Fruit fly (Drosophila melanogaster) whole organism, embryonic: ENCODE results near the gene CG31287.

Source experiments
- Antp ChIP-seq: fragments of 200-800 bp; sonication (Bioruptor generic); optimal IDR thresholded peaks from 3 replicates; lab custom pipeline; 2016; ENCODE audit warnings: missing biosample characterization, missing genetic modification characterization
- C15 ChIP-seq: fragments of 200-800 bp; sonication (Bioruptor generic); IDR thresholded peaks from 3 replicates; pipeline ENCODE4 v1.3.6; 2022; ENCODE audit warnings: missing biosample characterization, missing genetic modification characterization
- CG10321 ChIP-seq: fragments of 200-800 bp; sonication (Bioruptor generic); IDR thresholded peaks from 2 replicates; pipeline ENCODE4 v1.3.6; 2022; ENCODE audit warnings: missing biosample characterization, missing genetic modification characterization
- CG11456 ChIP-seq: fragments of 200-800 bp; sonication (Bioruptor generic); IDR thresholded peaks from 3 replicates; pipeline ENCODE4 v1.3.6; 2022; ENCODE audit warnings: missing biosample characterization, missing genetic modification characterization
- CG12659 ChIP-seq: fragments of 200-800 bp; sonication (Bioruptor generic); optimal IDR thresholded peaks from 3 replicates; lab custom pipeline; 2017; ENCODE audit warnings: mild to moderate bottlenecking, missing biosample characterization, missing genetic modification reagents, missing genetic modification characterization
- CG12942 ChIP-seq: fragments of 200-800 bp; sonication (Bioruptor generic); optimal IDR thresholded peaks from 3 replicates; lab custom pipeline; 2016; ENCODE audit warnings: missing biosample characterization, missing genetic modification characterization
- CG13894 ChIP-seq: fragments of 200-800 bp; sonication (Bioruptor generic); optimal IDR thresholded peaks from 3 replicates; lab custom pipeline; 2018; ENCODE audit warnings: missing biosample characterization, mild to moderate bottlenecking, missing genetic modification characterization, moderate library complexity
- CG2120 ChIP-seq: fragments of 200-800 bp; sonication (Bioruptor generic); optimal IDR thresholded peaks from 3 replicates; lab custom pipeline; 2016; ENCODE audit warnings: missing biosample characterization, missing genetic modification characterization
- CG2678 ChIP-seq: fragments of 200-800 bp; sonication (Bioruptor generic); optimal IDR thresholded peaks from 3 replicates; lab custom pipeline; 2019; ENCODE audit warnings: missing biosample characterization, mild to moderate bottlenecking, missing genetic modification characterization, moderate library complexity
- CG30431 ChIP-seq: fragments of 200-800 bp; sonication (Bioruptor generic); optimal IDR thresholded peaks from 2 replicates; lab custom pipeline; 2017; ENCODE audit warnings: missing biosample characterization, missing genetic modification characterization
- CG31388 ChIP-seq: fragments of 200-800 bp; sonication (Bioruptor generic); optimal IDR thresholded peaks from 2 replicates; lab custom pipeline; 2016; ENCODE audit warnings: missing biosample characterization, missing genetic modification characterization
- CG3163 ChIP-seq: fragments of 200-800 bp; sonication (Bioruptor generic); optimal IDR thresholded peaks from 3 replicates; lab custom pipeline; 2016; ENCODE audit warnings: missing biosample characterization, missing genetic modification characterization
- CG4820 ChIP-seq: fragments of 200-800 bp; sonication (Bioruptor generic); optimal IDR thresholded peaks from 3 replicates; lab custom pipeline; 2016; ENCODE audit warnings: missing biosample characterization, missing genetic modification characterization
- CG7556 ChIP-seq: fragments of 200-800 bp; sonication (Bioruptor generic); optimal IDR thresholded peaks from 2 replicates; lab custom pipeline; 2017; ENCODE audit warnings: missing biosample characterization, mild to moderate bottlenecking, missing genetic modification characterization
- CG8281 ChIP-seq: fragments of 200-800 bp; sonication (Bioruptor generic); optimal IDR thresholded peaks from 2 replicates; lab custom pipeline; 2018; ENCODE audit warnings: missing biosample characterization, mild to moderate bottlenecking, missing genetic modification characterization, moderate library complexity
- Chrac-16 ChIP-seq: fragments of 200-800 bp; sonication (Bioruptor generic); optimal IDR thresholded peaks from 3 replicates; lab custom pipeline; 2016; ENCODE audit warnings: missing biosample characterization, missing genetic modification characterization
- CrebB ChIP-seq: fragments of 200-800 bp; sonication (Bioruptor generic); optimal IDR thresholded peaks from 3 replicates; lab custom pipeline; 2018; ENCODE audit warnings: missing biosample characterization, mild to moderate bottlenecking, missing genetic modification characterization
- D ChIP-seq, 2 experiments: fragments of 200-800 bp in 1 of 2; fragments of >200 bp in 1 of 2; sonication (Bioruptor generic) in 1 of 2; optimal IDR thresholded peaks; 2 replicates in 1 of 2; 3 replicates in 1 of 2; lab custom pipeline; 2017; ENCODE audit warnings: mild to moderate bottlenecking in 1 of 2, missing biosample characterization in 1 of 2, missing genetic modification characterization in 1 of 2, missing genetic modification reagents in 1 of 2
- Dip2 ChIP-seq: fragments of 200-800 bp; sonication (Bioruptor generic); IDR thresholded peaks from 2 replicates; pipeline ENCODE4 v1.3.6; 2022; ENCODE audit warnings: missing biosample characterization, missing genetic modification characterization
- Elba2 ChIP-seq: fragments of 200-800 bp; sonication (Bioruptor generic); optimal IDR thresholded peaks from 3 replicates; lab custom pipeline; 2016; ENCODE audit warnings: missing biosample characterization, missing genetic modification characterization
- Gug ChIP-seq: fragments of 200-800 bp; sonication (Bioruptor generic); IDR thresholded peaks from 4 replicates; pipeline ENCODE4 v1.3.6; 2022; ENCODE audit warnings: missing biosample characterization, missing genetic modification characterization
- H15 ChIP-seq: fragments of 200-800 bp; sonication (Bioruptor generic); IDR thresholded peaks from 3 replicates; pipeline ENCODE4 v1.3.6; 2022; ENCODE audit warnings: missing biosample characterization, missing genetic modification characterization
- HLH3B ChIP-seq: fragments of 200-800 bp; sonication (Bioruptor generic); IDR thresholded peaks from 2 replicates; pipeline ENCODE4 v1.3.6; 2022; ENCODE audit warnings: missing biosample characterization, missing genetic modification characterization
- HLHmδ ChIP-seq: fragments of 200-800 bp; sonication (Bioruptor generic); optimal IDR thresholded peaks from 2 replicates; lab custom pipeline; 2018; ENCODE audit warnings: missing biosample characterization, mild to moderate bottlenecking, missing genetic modification characterization, moderate library complexity
- Myb ChIP-seq: fragments of 200-800 bp; sonication (Bioruptor generic); optimal IDR thresholded peaks from 2 replicates; lab custom pipeline; 2016; ENCODE audit warnings: missing biosample characterization, missing genetic modification characterization
- Neu2 ChIP-seq: fragments of 200-800 bp; sonication (Bioruptor generic); optimal IDR thresholded peaks from 3 replicates; lab custom pipeline; 2016; ENCODE audit warnings: missing biosample characterization, missing genetic modification characterization, borderline replicate concordance
- Side ChIP-seq: fragments of 200-800 bp; sonication (Bioruptor generic); optimal IDR thresholded peaks from 2 replicates; lab custom pipeline; 2016; ENCODE audit warnings: missing biosample characterization, missing genetic modification characterization
- Xbp1 ChIP-seq: fragments of 200-800 bp; sonication (Bioruptor generic); optimal IDR thresholded peaks from 3 replicates; lab custom pipeline; 2016; ENCODE audit warnings: missing biosample characterization, mild to moderate bottlenecking, missing genetic modification characterization
- bbx ChIP-seq: fragments of 200-800 bp; sonication (Bioruptor generic); IDR thresholded peaks from 2 replicates; pipeline ENCODE4 v1.3.6; 2022; ENCODE audit warnings: missing biosample characterization, missing genetic modification characterization; ENCODE audit not compliant: partially characterized antibody
- cas ChIP-seq: fragments of 200-800 bp; sonication (Bioruptor generic); IDR thresholded peaks from 2 replicates; pipeline ENCODE4 v1.3.6; 2022; ENCODE audit warnings: missing biosample characterization, missing genetic modification characterization
- chinmo ChIP-seq: fragments of 200-800 bp; sonication (Bioruptor generic); IDR thresholded peaks from 4 replicates; pipeline ENCODE4 v1.3.6; 2022; ENCODE audit warnings: missing biosample characterization, missing genetic modification characterization; ENCODE audit not compliant: partially characterized antibody
- danr ChIP-seq: fragments of 200-800 bp; sonication (Bioruptor generic); IDR thresholded peaks from 2 replicates; pipeline ENCODE4 v1.3.6; 2022; ENCODE audit warnings: missing biosample characterization, missing genetic modification characterization
- dmrt11E ChIP-seq: fragments of 200-800 bp; sonication (Bioruptor generic); optimal IDR thresholded peaks from 3 replicates; lab custom pipeline; 2018; ENCODE audit warnings: missing biosample characterization, mild to moderate bottlenecking, missing genetic modification characterization, moderate library complexity
- esg ChIP-seq: fragments of 200-800 bp; sonication (Bioruptor generic); conservative IDR thresholded peaks from 2 replicates; pipeline ENCODE4 v1.3.6; 2022; ENCODE audit warnings: missing biosample characterization, missing genetic modification characterization
- gcm2 ChIP-seq: fragments of 200-800 bp; sonication (Bioruptor generic); optimal IDR thresholded peaks from 2 replicates; lab custom pipeline; 2016; ENCODE audit warnings: missing biosample characterization, missing genetic modification characterization
- grau ChIP-seq: fragments of 200-800 bp; optimal IDR thresholded peaks from 3 replicates; lab custom pipeline; 2019; ENCODE audit warnings: missing biosample characterization, mild to moderate bottlenecking, missing genetic modification characterization, moderate library complexity
- grn ChIP-seq: fragments of 200-800 bp; sonication (Bioruptor generic); optimal IDR thresholded peaks from 3 replicates; lab custom pipeline; 2017; ENCODE audit warnings: missing biosample characterization, missing genetic modification characterization
- gt ChIP-seq: fragments of 200-800 bp; sonication (Bioruptor generic); IDR thresholded peaks from 2 replicates; pipeline ENCODE4 v1.3.6; 2022; ENCODE audit warnings: missing biosample characterization, missing genetic modification characterization
- ham ChIP-seq: fragments of 200-800 bp; sonication (Bioruptor generic); IDR thresholded peaks from 2 replicates; pipeline ENCODE4 v1.3.6; 2022; ENCODE audit warnings: missing biosample characterization, missing genetic modification characterization
- ind ChIP-seq: fragments of 200-800 bp; sonication (Bioruptor generic); optimal IDR thresholded peaks from 3 replicates; lab custom pipeline; 2016; ENCODE audit warnings: missing biosample characterization, missing genetic modification characterization
- kni ChIP-seq: fragments of 200-800 bp; sonication (Bioruptor generic); optimal IDR thresholded peaks from 3 replicates; lab custom pipeline; 2017; ENCODE audit warnings: mild to moderate bottlenecking, missing biosample characterization, missing genetic modification reagents, missing genetic modification characterization
- lov ChIP-seq, 2 experiments: fragments of 200-800 bp in 1 of 2; fragments of >200 bp in 1 of 2; sonication (Bioruptor generic) in 1 of 2; IDR thresholded peaks in 1 of 2; optimal IDR thresholded peaks in 1 of 2; 2 replicates in 1 of 2; 3 replicates in 1 of 2; pipeline versions ENCODE4 v1.3.6 to Lab custom; 2017 to 2022; ENCODE audit warnings: missing biosample characterization in 1 of 2, missing genetic modification characterization in 1 of 2
- mld ChIP-seq: fragments of 200-800 bp; sonication (Bioruptor generic); IDR thresholded peaks from 3 replicates; pipeline ENCODE4 v1.3.6; 2022; ENCODE audit warnings: missing biosample characterization, missing genetic modification characterization; ENCODE audit not compliant: partially characterized antibody
- nom ChIP-seq: fragments of 200-800 bp; sonication (Bioruptor generic); optimal IDR thresholded peaks from 2 replicates; lab custom pipeline; 2017; ENCODE audit warnings: missing biosample characterization, missing genetic modification characterization, mild to moderate bottlenecking, moderate library complexity, missing genetic modification reagents
- odd ChIP-seq: fragments of 200-800 bp; sonication (Bioruptor generic); optimal IDR thresholded peaks from 2 replicates; lab custom pipeline; 2017; ENCODE audit warnings: missing biosample characterization, mild to moderate bottlenecking, missing genetic modification characterization
- slbo ChIP-seq: fragments of 200-800 bp; sonication (Bioruptor generic); IDR thresholded peaks from 2 replicates; pipeline ENCODE4 v1.3.6; 2022; ENCODE audit warnings: missing biosample characterization, missing genetic modification characterization
- toy ChIP-seq: fragments of 200-800 bp; sonication (Bioruptor generic); IDR thresholded peaks from 2 replicates; pipeline ENCODE4 v1.3.6; 2022; ENCODE audit warnings: missing biosample characterization, missing genetic modification characterization
- vvl ChIP-seq: fragments of 200-800 bp; sonication (Bioruptor generic); IDR thresholded peaks from 2 replicates; pipeline ENCODE4 v1.3.6; 2022; ENCODE audit warnings: missing biosample characterization, missing genetic modification characterization
- zf30C ChIP-seq: fragments of 200-800 bp; sonication (Bioruptor generic); optimal IDR thresholded peaks from 3 replicates; lab custom pipeline; 2018; ENCODE audit warnings: missing biosample characterization, mild to moderate bottlenecking, missing genetic modification characterization

CG31287 gene

dm6 chr3R:16205155-16205778 is 2.1 kb downstream of the CG31287 start, which contains the start of gene mtSSB (continued):
- TF ChIP-seq ind (GFP tag; lab: Kevin White, UChicago): peak; percentile 85
- peak; percentile 66 for TF ChIP-seq CG3163 (GFP tag; lab: Kevin White, UChicago)
- no peak for TF ChIP-seq D (optimal IDR thresholded peaks at IDR 0.05; lab: Kevin White, UChicago)
- TF ChIP-seq D (GFP tag; optimal IDR thresholded peaks at IDR 0.05; lab: Kevin White, UChicago): peak; percentile 72
- TF ChIP-seq Myb: peak; percentile 54
- peak; percentile 82 for TF ChIP-seq HLHmδ
- peak; percentile 78 for TF ChIP-seq CG12942 (GFP tag; lab: Kevin White, UChicago)
- no peak for TF ChIP-seq odd (GFP tag; lab: Kevin White, UChicago)
- TF ChIP-seq C15 (GFP tag; lab: Robert Waterston, UW): no peak
- peak; percentile 100 for TF ChIP-seq chinmo (GFP tag; lab: Robert Waterston, UW)
- TF ChIP-seq ham: peak; percentile 34; the same call in 1 of the 2 replicates
- TF ChIP-seq H15 (GFP tag; lab: Robert Waterston, UW): peak; percentile 87
- peak; percentile 48 for TF ChIP-seq gcm2 (GFP tag; lab: Kevin White, UChicago)
- TF ChIP-seq bbx (GFP tag; lab: Robert Waterston, UW): peak; percentile 99
- peak; percentile 85 for TF ChIP-seq Gug (GFP tag; lab: Robert Waterston, UW)
- peak; percentile 95 for TF ChIP-seq slbo (GFP tag; lab: Robert Waterston, UW)
- TF ChIP-seq CG11456: peak; percentile 99
- TF ChIP-seq grau: peak; percentile 84
- no peak for TF ChIP-seq zf30C (GFP tag; lab: Kevin White, UChicago)
- no peak for TF ChIP-seq lov (optimal IDR thresholded peaks at IDR 0.05; lab: Kevin White, UChicago)
- peak; percentile 89 for TF ChIP-seq lov (GFP tag; IDR thresholded peaks at IDR 0.05; lab: Robert Waterston, UW)
- peak; percentile 87 for TF ChIP-seq CG13894 (tag; lab: Kevin White, UChicago)
- peak; percentile 83 for TF ChIP-seq CG4820 (GFP tag; lab: Kevin White, UChicago)
- peak; percentile 95 for TF ChIP-seq Chrac-16
- peak; percentile 96 for TF ChIP-seq vvl (GFP tag; lab: Robert Waterston, UW)
- TF ChIP-seq Dip2 (GFP tag; lab: Robert Waterston, UW): no peak
- peak; percentile 90 for TF ChIP-seq Antp (GFP tag; lab: Kevin White, UChicago)
- TF ChIP-seq mld (GFP tag; lab: Robert Waterston, UW): peak; percentile 96
- peak; percentile 95 for TF ChIP-seq Xbp1
- peak; percentile 86 for TF ChIP-seq HLH3B (GFP tag; lab: Robert Waterston, UW)
- peak; percentile 69 for TF ChIP-seq grn (GFP tag; lab: Kevin White, UChicago)
- TF ChIP-seq nom (GFP tag; lab: Kevin White, UChicago): no peak
- peak; percentile 82 for TF ChIP-seq Side
- no peak for TF ChIP-seq cas
- peak; percentile 88 for TF ChIP-seq CG12659 (GFP tag; lab: Kevin White, UChicago)
- TF ChIP-seq CG30431: peak; percentile 78
- TF ChIP-seq esg: peak; percentile 66
- TF ChIP-seq Elba2 (GFP tag; lab: Kevin White, UChicago): peak; percentile 58
- peak; percentile 73 for TF ChIP-seq CG2678
- TF ChIP-seq dmrt11E (tag; lab: Kevin White, UChicago): peak; percentile 73
- peak; percentile 40 for TF ChIP-seq CG8281
- TF ChIP-seq gt (GFP tag; lab: Robert Waterston, UW): peak; percentile 60; the same call in 1 of the 2 replicates
- peak; percentile 41 for TF ChIP-seq Neu2 (GFP tag; lab: Kevin White, UChicago)
- TF ChIP-seq CrebB: peak; percentile 79
- peak; percentile 64 for TF ChIP-seq CG31388 (GFP tag; lab: Kevin White, UChicago)
- peak; percentile 57 for TF ChIP-seq CG7556 (GFP tag; lab: Kevin White, UChicago)
- TF ChIP-seq danr (GFP tag; lab: Robert Waterston, UW): peak; percentile 55; the same call in 1 of the 2 replicates
- 0 out of 2 replicates have a peak, but pooled peaks have one; percentile 56 for TF ChIP-seq CG10321
- TF ChIP-seq CG2120 (GFP tag; lab: Kevin White, UChicago): peak; percentile 85
- peak; percentile 26; the same call in 1 of the 2 replicates for TF ChIP-seq toy (GFP tag; lab: Robert Waterston, UW)
- peak; percentile 68 for TF ChIP-seq kni (GFP tag; lab: Kevin White, UChicago)
